Worm (Caenorhabditis elegans) whole organism, early embryonic: ENCODE data around the gene egl-36.

ENCODE experiments used
- B0310.2 ChIP-seq: sonication (generic microtip); optimal IDR thresholded peaks from 2 replicates; lab custom pipeline; 2016; ENCODE audit warnings: mild to moderate bottlenecking, missing genetic modification characterization, missing compliant biosample characterization
- F13C5.2 ChIP-seq: sonication (generic microtip); optimal IDR thresholded peaks from 2 replicates; lab custom pipeline; 2017; ENCODE audit warnings: mild to moderate bottlenecking, missing genetic modification characterization, inconsistent platforms, missing compliant biosample characterization
- aly-1 ChIP-seq: sonication (generic microtip); optimal IDR thresholded peaks from 2 replicates; lab custom pipeline; 2016; ENCODE audit warnings: missing genetic modification characterization, missing compliant biosample characterization
- ama-1 ChIP-seq: fragments of 150-350 bp; optimal IDR thresholded peaks from 2 replicates; lab custom pipeline; 2014
- ceh-13 ChIP-seq: fragments of 200-800 bp; sonication (Bioruptor generic); optimal IDR thresholded peaks from 2 replicates; lab custom pipeline; 2018; ENCODE audit warnings: mild to moderate bottlenecking, missing genetic modification characterization, missing compliant biosample characterization
- ceh-36 ChIP-seq: sonication (generic microtip); optimal IDR thresholded peaks from 2 replicates; lab custom pipeline; 2016; ENCODE audit warnings: missing genetic modification characterization, inconsistent platforms, missing compliant biosample characterization
- ets-7 ChIP-seq: sonication (generic microtip); optimal IDR thresholded peaks from 2 replicates; lab custom pipeline; 2016; ENCODE audit warnings: missing genotype, missing genetic modification characterization, missing compliant biosample characterization
- flt-1 ChIP-seq: fragments of 200-800 bp; sonication (Bioruptor generic); IDR thresholded peaks from 2 replicates; pipeline ENCODE4 v1.3.6; 2022; ENCODE audit warnings: missing genetic modification characterization, missing compliant biosample characterization
- hmbx-1 ChIP-seq: sonication (generic microtip); optimal IDR thresholded peaks from 2 replicates; lab custom pipeline; 2016; ENCODE audit warnings: mild to moderate bottlenecking, missing genetic modification characterization, missing compliant biosample characterization
- hmg-4 ChIP-seq: fragments of 200-800 bp; sonication (Bioruptor generic); optimal IDR thresholded peaks from 2 replicates; lab custom pipeline; 2018; ENCODE audit warnings: mild to moderate bottlenecking, missing genetic modification characterization, missing compliant biosample characterization
- hnd-1 ChIP-seq: sonication (generic microtip); optimal IDR thresholded peaks from 2 replicates; lab custom pipeline; 2016; ENCODE audit warnings: missing genetic modification characterization, missing compliant biosample characterization
- pes-1 ChIP-seq: fragments of 200-800 bp; sonication (Bioruptor generic); IDR thresholded peaks from 2 replicates; pipeline ENCODE4 v1.3.6; 2022; ENCODE audit warnings: missing genetic modification reagents, missing genetic modification characterization, missing compliant biosample characterization
- scrt-1 ChIP-seq: fragments of 200-800 bp; sonication (Bioruptor generic); IDR thresholded peaks from 2 replicates; pipeline ENCODE4 v1.3.6; 2022; ENCODE audit warnings: missing genetic modification characterization, missing compliant biosample characterization
- sea-1 ChIP-seq: fragments of 200-800 bp; sonication (Bioruptor generic); conservative IDR thresholded peaks from 2 replicates; pipeline ENCODE4 v1.3.6; 2022; ENCODE audit warnings: missing genetic modification characterization, missing compliant biosample characterization
- tbx-11 ChIP-seq: fragments of 200-800 bp; sonication (Bioruptor generic); IDR thresholded peaks from 2 replicates; pipeline ENCODE4 v1.3.6; 2022; ENCODE audit warnings: missing genetic modification characterization, missing compliant biosample characterization
- tbx-37 ChIP-seq: fragments of 200-800 bp; sonication (Bioruptor generic); conservative IDR thresholded peaks from 2 replicates; pipeline ENCODE4 v1.3.6; 2022; ENCODE audit warnings: missing genetic modification reagents, missing genetic modification characterization, missing compliant biosample characterization
- tra-4 ChIP-seq: sonication (generic microtip); optimal IDR thresholded peaks from 2 replicates; lab custom pipeline; 2017; ENCODE audit warnings: missing genetic modification characterization, missing compliant biosample characterization

egl-36 gene

ce11 chrX:10694248-10694647 is 39.9 kb upstream of the egl-36 start:
- TF ChIP-seq hmbx-1, result no peak
- TF ChIP-seq ceh-13, result no peak
- no peak for TF ChIP-seq hmg-4 (GFP tag; lab: Kevin White, UChicago)
- TF ChIP-seq ceh-36, result no peak
- TF ChIP-seq tbx-11 (GFP tag; lab: Robert Waterston, UW), result no peak
- no peak for TF ChIP-seq hnd-1 (tag; lab: Kevin White, UChicago)
- TF ChIP-seq tra-4 (tag; lab: Kevin White, UChicago), result no peak
- TF ChIP-seq flt-1, result no peak
- TF ChIP-seq tbx-37 (GFP tag; lab: Robert Waterston, UW), result no peak
- TF ChIP-seq aly-1, result no peak
- no peak for TF ChIP-seq B0310.2
- no peak for TF ChIP-seq pes-1 (GFP tag; lab: Robert Waterston, UW)
- no peak for TF ChIP-seq ets-7

- TF ChIP-seq B0310.2, result no peak
- no peak for TF ChIP-seq hmg-4 (GFP tag; lab: Kevin White, UChicago)
- TF ChIP-seq tra-4 (tag; lab: Kevin White, UChicago), result no peak
- TF ChIP-seq ets-7, result no peak
- TF ChIP-seq sea-1, result no peak
- no peak for TF ChIP-seq ceh-36
- TF ChIP-seq aly-1, result no peak
- TF ChIP-seq ama-1 (lab: Kevin White, UChicago), result no peak
- TF ChIP-seq pes-1 (GFP tag; lab: Robert Waterston, UW), result no peak
These were observed 39.2 kb upstream of the egl-36 start, which contains the start of gene plpp-1.3 for ce11 chrX:10694933-10695332. plpp-1.3 (plus strand) TSS chrX:10695312.

ce11 chrX:10704329-10704728 is 29.8 kb upstream of the egl-36 start:
- TF ChIP-seq tbx-11 (GFP tag; lab: Robert Waterston, UW) (no peak), B0310.2 (no peak), ama-1 (lab: Kevin White, UChicago) (no peak), ceh-13 (no peak), pes-1 (GFP tag; lab: Robert Waterston, UW) (no peak), ceh-36 (no peak), hmg-4 (GFP tag; lab: Kevin White, UChicago) (no peak), sea-1 (no peak), flt-1 (no peak), ets-7 (no peak), hnd-1 (tag; lab: Kevin White, UChicago) (no peak), F13C5.2 (tag; lab: Kevin White, UChicago) (no peak), tbx-37 (GFP tag; lab: Robert Waterston, UW) (no peak), tra-4 (tag; lab: Kevin White, UChicago) (no peak), aly-1 (no peak), scrt-1 (no peak)

DNA sequence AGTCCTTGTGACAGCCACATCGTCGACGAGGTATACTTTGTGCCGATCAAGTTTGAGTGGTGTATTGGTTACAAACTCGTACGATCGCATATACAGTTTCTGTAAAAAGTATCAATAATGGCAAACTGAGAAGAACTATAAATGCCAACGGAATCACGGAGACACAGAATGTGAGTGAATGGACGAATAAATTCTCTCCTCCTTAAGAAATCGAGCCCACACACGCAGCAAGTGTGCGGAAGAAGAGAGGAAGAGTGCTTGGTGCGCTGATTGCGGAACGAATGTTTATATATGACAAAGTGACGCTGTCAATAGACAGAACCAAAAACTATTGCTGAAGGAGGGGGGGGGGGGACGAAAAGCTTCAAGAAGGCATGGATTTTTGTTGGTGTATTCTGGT is 22.4 kb upstream of the egl-36 start, which contains the start of gene rhgf-1:
rhgf-1 (minus strand) TSS at position 101 of the 400 bp plus-strand sequence.
- TF ChIP-seq ets-7 (no peak), tbx-37 (GFP tag; lab: Robert Waterston, UW) (no peak), F13C5.2 (tag; lab: Kevin White, UChicago) (no peak), ceh-13 (no peak), hmg-4 (GFP tag; lab: Kevin White, UChicago) (no peak), flt-1 (no peak), B0310.2 (no peak), scrt-1 (no peak), pes-1 (GFP tag; lab: Robert Waterston, UW) (no peak), tra-4 (tag; lab: Kevin White, UChicago) (no peak), hmbx-1 (no peak), ceh-36 (no peak), tbx-11 (GFP tag; lab: Robert Waterston, UW) (no peak), sea-1 (no peak), hnd-1 (tag; lab: Kevin White, UChicago) (no peak), aly-1 (no peak), ama-1 (lab: Kevin White, UChicago) (no peak)

- TF ChIP-seq B0310.2 (no peak), hmg-4 (GFP tag; lab: Kevin White, UChicago) (no peak), tbx-11 (GFP tag; lab: Robert Waterston, UW) (no peak), aly-1 (no peak), ets-7 (no peak), hnd-1 (tag; lab: Kevin White, UChicago) (no peak), ceh-13 (no peak), pes-1 (GFP tag; lab: Robert Waterston, UW) (no peak), ama-1 (lab: Kevin White, UChicago) (no peak), tra-4 (tag; lab: Kevin White, UChicago) (no peak), ceh-36 (no peak), sea-1 (no peak), F13C5.2 (tag; lab: Kevin White, UChicago) (no peak), flt-1 (no peak), scrt-1 (no peak), hmbx-1 (no peak), tbx-37 (GFP tag; lab: Robert Waterston, UW) (no peak)
These were observed 17.1 kb upstream of the egl-36 start, which contains the start of gene T01C1.4 for ce11 chrX:10717019-10717418. T01C1.4 (minus strand) TSS chrX:10717119.

ce11 chrX:10721954-10722353 is 12.2 kb upstream of the egl-36 start, which contains the start of gene mbr-1:
mbr-1 (minus strand) TSS chrX:10722054.
- TF ChIP-seq hmbx-1, result no peak
- TF ChIP-seq sea-1, result no peak
- no peak for TF ChIP-seq ama-1 (lab: Kevin White, UChicago)
- TF ChIP-seq hnd-1 (tag; lab: Kevin White, UChicago), result no peak
- TF ChIP-seq scrt-1, result no peak
- TF ChIP-seq ceh-36, result no peak
- no peak for TF ChIP-seq flt-1
- no peak for TF ChIP-seq F13C5.2 (tag; lab: Kevin White, UChicago)
- TF ChIP-seq B0310.2, result no peak
- no peak for TF ChIP-seq hmg-4 (GFP tag; lab: Kevin White, UChicago)
- TF ChIP-seq tbx-11 (GFP tag; lab: Robert Waterston, UW), result no peak
- TF ChIP-seq tbx-37 (GFP tag; lab: Robert Waterston, UW), result no peak

DNA sequence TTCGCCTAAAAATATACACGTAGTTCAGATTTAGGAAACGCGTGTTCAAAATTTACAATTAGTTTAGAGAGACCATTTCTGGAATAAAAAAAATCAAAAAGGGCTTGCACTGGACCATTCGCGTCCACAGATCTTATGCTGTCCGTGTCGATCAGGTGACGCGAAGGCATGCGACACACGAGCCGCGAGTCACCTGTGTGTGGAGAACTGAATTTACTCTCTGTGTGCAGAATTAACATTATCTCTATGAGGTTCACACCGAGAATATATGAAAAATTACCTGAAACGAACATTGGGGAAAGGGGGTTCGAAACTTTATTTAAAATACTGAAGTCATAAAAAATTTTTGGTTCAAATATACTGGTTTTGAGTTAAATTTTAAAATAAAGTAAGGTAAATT is 6.4 kb upstream of the egl-36 start:
- no peak for TF ChIP-seq flt-1
- TF ChIP-seq ama-1 (lab: Kevin White, UChicago), result no peak
- TF ChIP-seq aly-1, result no peak
- TF ChIP-seq hmg-4 (GFP tag; lab: Kevin White, UChicago), result no peak
- TF ChIP-seq ceh-36, result no peak
- TF ChIP-seq hmbx-1, result no peak
- no peak for TF ChIP-seq B0310.2
- no peak for TF ChIP-seq scrt-1
- TF ChIP-seq sea-1, result no peak
- no peak for TF ChIP-seq ceh-13
- TF ChIP-seq ets-7, result no peak
- TF ChIP-seq tra-4 (tag; lab: Kevin White, UChicago), result no peak
- no peak for TF ChIP-seq F13C5.2 (tag; lab: Kevin White, UChicago)

ce11 chrX:10731837-10732236 is 2.3 kb upstream of the egl-36 start:
- no peak for TF ChIP-seq hmg-4 (GFP tag; lab: Kevin White, UChicago)
- no peak for TF ChIP-seq hnd-1 (tag; lab: Kevin White, UChicago)
- no peak for TF ChIP-seq tbx-37 (GFP tag; lab: Robert Waterston, UW)
- no peak for TF ChIP-seq tbx-11 (GFP tag; lab: Robert Waterston, UW)
- TF ChIP-seq aly-1, result no peak
